Worm (Caenorhabditis elegans) whole organism, L2 larva: ENCODE results near the gene mfsd-12.

Experiments
- Y55F3AM.14 ChIP-seq: fragments of 200-800 bp; sonication (Bioruptor generic); optimal IDR thresholded peaks from 2 replicates; lab custom pipeline; 2018; ENCODE audit warnings: mild to moderate bottlenecking, missing genetic modification characterization, missing compliant biosample characterization
- ama-1 ChIP-seq: fragments of 150-350 bp; optimal IDR thresholded peaks from 2 replicates; lab custom pipeline; 2018; ENCODE audit warnings: inconsistent platforms
- lin-13 ChIP-seq: fragments of 150-350 bp; optimal IDR thresholded peaks from 2 replicates; lab custom pipeline; 2014; ENCODE audit warnings: missing biosample characterization, missing genetic modification reagents, missing genetic modification characterization
- mbf-1 ChIP-seq: sonication (generic microtip); optimal IDR thresholded peaks from 2 replicates; lab custom pipeline; 2017; ENCODE audit warnings: missing biosample characterization, missing genetic modification characterization
- nhr-11 ChIP-seq: fragments of 150-350 bp; optimal IDR thresholded peaks from 2 replicates; lab custom pipeline; 2014; ENCODE audit warnings: missing biosample characterization, missing genetic modification characterization
- sma-9 ChIP-seq, 2 experiments: fragments of 150-350 bp in 1 of 2; sonication (generic microtip) in 1 of 2; optimal IDR thresholded peaks; 2 replicates each; lab custom pipeline; 2014 to 2016; ENCODE audit warnings: missing genetic modification characterization in 2 of 2, mild to moderate bottlenecking in 1 of 2, missing biosample characterization in 1 of 2, missing compliant biosample characterization in 1 of 2, missing genetic modification reagents in 1 of 2, moderate library complexity in 1 of 2
- zag-1 ChIP-seq: fragments of 150-350 bp; optimal IDR thresholded peaks from 2 replicates; lab custom pipeline; 2014; ENCODE audit warnings: missing biosample characterization, missing genetic modification characterization
- ztf-1 ChIP-seq: fragments of 200-800 bp; sonication (Bioruptor generic); conservative IDR thresholded peaks from 2 replicates; pipeline ENCODE4 v1.3.6; 2022; ENCODE audit warnings: missing genetic modification characterization, missing compliant biosample characterization
- ztf-11 ChIP-seq: sonication (generic microtip); optimal IDR thresholded peaks from 2 replicates; lab custom pipeline; 2017; ENCODE audit warnings: missing biosample characterization, missing genetic modification characterization
- ztf-4 ChIP-seq: fragments of 150-350 bp; optimal IDR thresholded peaks from 2 replicates; lab custom pipeline; 2014; ENCODE audit warnings: missing biosample characterization, missing genetic modification characterization

DNA sequence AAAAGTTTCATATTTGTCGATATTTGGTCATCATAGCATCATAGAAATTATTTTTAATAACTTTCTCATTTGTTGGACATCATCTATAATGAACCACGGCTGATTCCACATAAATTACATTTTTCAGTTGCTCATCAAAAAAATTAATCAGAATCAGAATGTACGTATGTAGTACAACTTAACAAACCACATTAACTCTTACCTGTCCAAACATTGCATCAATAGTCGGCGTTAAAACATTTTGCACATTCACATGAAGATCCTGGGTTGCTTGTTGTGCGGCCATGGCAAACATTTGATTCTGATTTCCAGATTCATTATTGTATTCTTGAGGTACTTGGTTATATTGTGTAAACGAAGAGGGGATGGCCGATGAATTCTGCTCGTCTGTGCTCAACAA lies 9.6 kb upstream of the mfsd-12 start:
- TF ChIP-seq ztf-11 (tag; lab: Kevin White, UChicago): no peak
- TF ChIP-seq mbf-1 (tag; lab: Kevin White, UChicago): no peak
- TF ChIP-seq zag-1 (tag; lab: Kevin White, UChicago): no peak
- TF ChIP-seq sma-9 (GFP tag; optimal IDR thresholded peaks at IDR 0.05; lab: Kevin White, UChicago): no peak
- TF ChIP-seq sma-9 (tag; optimal IDR thresholded peaks at IDR 0.05; lab: Kevin White, UChicago): no peak
- TF ChIP-seq nhr-11 (tag; lab: Kevin White, UChicago): no peak
- TF ChIP-seq ztf-4 (tag; lab: Kevin White, UChicago): no peak
- no peak for TF ChIP-seq ztf-1 (GFP tag; lab: Robert Waterston, UW)
- no peak for TF ChIP-seq ama-1 (lab: Kevin White, UChicago)
- no peak for TF ChIP-seq Y55F3AM.14 (GFP tag; lab: Kevin White, UChicago)
- TF ChIP-seq lin-13 (GFP tag; lab: Kevin White, UChicago): no peak
